Worm (Caenorhabditis elegans): Measurements from ENCODE around the gene C46A5.1.

DNA sequence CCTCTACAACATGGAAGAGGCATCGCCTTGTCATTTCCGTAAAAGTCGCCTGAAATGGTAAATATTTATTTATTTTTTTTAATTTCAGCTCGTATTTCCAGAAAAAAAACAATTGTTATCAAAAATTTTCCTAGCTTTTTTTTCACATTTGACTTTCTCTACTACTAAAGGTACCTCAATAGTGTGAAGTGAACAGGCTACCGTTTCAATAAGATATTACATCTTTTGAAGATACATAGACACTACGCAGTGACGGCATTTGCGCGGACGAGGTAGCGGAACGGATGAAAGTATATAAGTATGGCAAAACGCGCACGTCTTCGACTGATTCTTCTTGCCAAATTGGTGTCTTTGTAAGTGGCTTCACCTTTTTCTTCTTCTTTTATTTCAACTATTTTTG is 10.6 kb upstream of the C46A5.1 start, which contains the start of gene col-14:
- TF ChIP-seq flt-1 (GFP tag; IDR thresholded peaks at IDR 0.05) (no peak), tab-1 (GFP tag; IDR thresholded peaks at IDR 0.05) (no peak), klf-2 (GFP tag; conservative IDR thresholded peaks at IDR 0.05) (no peak), T22C8.4 (GFP tag; IDR thresholded peaks at IDR 0.05) (no peak), ztf-23 (GFP tag; IDR thresholded peaks at IDR 0.05) (no peak), cog-1 (tag; optimal IDR thresholded peaks at IDR 0.05) (no peak), ref-1 (GFP tag; conservative IDR thresholded peaks at IDR 0.05) (no peak)
